Worm (Caenorhabditis elegans): ENCODE measurements around the gene C45G9.15.

- TF ChIP-seq fkh-10 (GFP tag; optimal IDR thresholded peaks at IDR 0.05), result no peak
- no peak for TF ChIP-seq R02D3.7 (tag; optimal IDR thresholded peaks at IDR 0.05)
- TF ChIP-seq nhr-23 (tag; optimal IDR thresholded peaks at IDR 0.05), result no peak
- TF ChIP-seq ama-1 (optimal IDR thresholded peaks at IDR 0.05), result no peak
- no peak for TF ChIP-seq ceh-28 (tag; optimal IDR thresholded peaks at IDR 0.05)
Measured at ce11 chrIII:5017550-5017949, 34.3 kb downstream of the C45G9.15 start, which contains the start of gene larp-1.

Measured in whole organism, L3 larva.